Worm (Caenorhabditis elegans) whole organism, early embryonic: Measurements from ENCODE around the gene irld-51.

Source experiments
- B0310.2 ChIP-seq: sonication (generic microtip); optimal IDR thresholded peaks from 2 replicates; lab custom pipeline; 2016; ENCODE audit warnings: mild to moderate bottlenecking, missing genetic modification characterization, missing compliant biosample characterization
- F13C5.2 ChIP-seq: sonication (generic microtip); optimal IDR thresholded peaks from 2 replicates; lab custom pipeline; 2017; ENCODE audit warnings: mild to moderate bottlenecking, missing genetic modification characterization, inconsistent platforms, missing compliant biosample characterization
- aly-1 ChIP-seq: sonication (generic microtip); optimal IDR thresholded peaks from 2 replicates; lab custom pipeline; 2016; ENCODE audit warnings: missing genetic modification characterization, missing compliant biosample characterization
- ama-1 ChIP-seq: fragments of 150-350 bp; optimal IDR thresholded peaks from 2 replicates; lab custom pipeline; 2014
- ceh-13 ChIP-seq: fragments of 200-800 bp; sonication (Bioruptor generic); optimal IDR thresholded peaks from 2 replicates; lab custom pipeline; 2018; ENCODE audit warnings: mild to moderate bottlenecking, missing genetic modification characterization, missing compliant biosample characterization
- ceh-36 ChIP-seq: sonication (generic microtip); optimal IDR thresholded peaks from 2 replicates; lab custom pipeline; 2016; ENCODE audit warnings: missing genetic modification characterization, inconsistent platforms, missing compliant biosample characterization
- ets-7 ChIP-seq: sonication (generic microtip); optimal IDR thresholded peaks from 2 replicates; lab custom pipeline; 2016; ENCODE audit warnings: missing genotype, missing genetic modification characterization, missing compliant biosample characterization
- flt-1 ChIP-seq: fragments of 200-800 bp; sonication (Bioruptor generic); IDR thresholded peaks from 2 replicates; pipeline ENCODE4 v1.3.6; 2022; ENCODE audit warnings: missing genetic modification characterization, missing compliant biosample characterization
- hmbx-1 ChIP-seq: sonication (generic microtip); optimal IDR thresholded peaks from 2 replicates; lab custom pipeline; 2016; ENCODE audit warnings: mild to moderate bottlenecking, missing genetic modification characterization, missing compliant biosample characterization
- hmg-4 ChIP-seq: fragments of 200-800 bp; sonication (Bioruptor generic); optimal IDR thresholded peaks from 2 replicates; lab custom pipeline; 2018; ENCODE audit warnings: mild to moderate bottlenecking, missing genetic modification characterization, missing compliant biosample characterization
- hnd-1 ChIP-seq: sonication (generic microtip); optimal IDR thresholded peaks from 2 replicates; lab custom pipeline; 2016; ENCODE audit warnings: missing genetic modification characterization, missing compliant biosample characterization
- pes-1 ChIP-seq: fragments of 200-800 bp; sonication (Bioruptor generic); IDR thresholded peaks from 2 replicates; pipeline ENCODE4 v1.3.6; 2022; ENCODE audit warnings: missing genetic modification reagents, missing genetic modification characterization, missing compliant biosample characterization
- scrt-1 ChIP-seq: fragments of 200-800 bp; sonication (Bioruptor generic); IDR thresholded peaks from 2 replicates; pipeline ENCODE4 v1.3.6; 2022; ENCODE audit warnings: missing genetic modification characterization, missing compliant biosample characterization
- sea-1 ChIP-seq: fragments of 200-800 bp; sonication (Bioruptor generic); conservative IDR thresholded peaks from 2 replicates; pipeline ENCODE4 v1.3.6; 2022; ENCODE audit warnings: missing genetic modification characterization, missing compliant biosample characterization
- tbx-11 ChIP-seq: fragments of 200-800 bp; sonication (Bioruptor generic); IDR thresholded peaks from 2 replicates; pipeline ENCODE4 v1.3.6; 2022; ENCODE audit warnings: missing genetic modification characterization, missing compliant biosample characterization
- tbx-37 ChIP-seq: fragments of 200-800 bp; sonication (Bioruptor generic); conservative IDR thresholded peaks from 2 replicates; pipeline ENCODE4 v1.3.6; 2022; ENCODE audit warnings: missing genetic modification reagents, missing genetic modification characterization, missing compliant biosample characterization
- tra-4 ChIP-seq: sonication (generic microtip); optimal IDR thresholded peaks from 2 replicates; lab custom pipeline; 2017; ENCODE audit warnings: missing genetic modification characterization, missing compliant biosample characterization

irld-51 gene

DNA sequence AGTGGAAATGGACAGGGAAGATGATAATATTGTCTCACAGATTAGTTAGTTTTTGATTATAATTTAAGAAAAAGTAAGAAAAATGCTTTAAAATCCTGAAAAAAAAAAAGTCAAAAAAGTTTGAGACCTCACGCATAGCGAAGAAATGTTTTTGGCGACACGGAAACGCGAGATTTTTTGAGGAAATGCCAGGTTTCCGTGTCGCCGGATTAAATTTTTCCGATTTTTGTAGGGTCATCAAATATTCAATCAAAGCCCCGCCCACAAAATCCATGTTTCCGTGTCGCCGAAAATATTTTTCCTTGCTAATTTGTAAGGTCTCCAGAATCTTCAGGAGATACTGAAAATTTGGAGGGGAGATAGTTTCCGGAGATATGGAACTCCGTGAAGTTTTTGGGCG, 39.8 kb upstream of the irld-51 start:
- no peak for TF ChIP-seq ets-7
- TF ChIP-seq B0310.2 = no peak
- no peak for TF ChIP-seq ama-1
- no peak for TF ChIP-seq tbx-11 (GFP tag; lab: Robert Waterston, UW)
- TF ChIP-seq scrt-1 (GFP tag; lab: Robert Waterston, UW) = no peak
- no peak for TF ChIP-seq pes-1 (GFP tag; lab: Robert Waterston, UW)
- no peak for TF ChIP-seq flt-1
- no peak for TF ChIP-seq sea-1 (GFP tag; lab: Robert Waterston, UW)
- TF ChIP-seq F13C5.2 (tag; lab: Kevin White, UChicago) = no peak
- TF ChIP-seq hnd-1 = no peak
- TF ChIP-seq ceh-36 (tag; lab: Kevin White, UChicago) = no peak
- no peak for TF ChIP-seq tbx-37
- no peak for TF ChIP-seq tra-4 (tag; lab: Kevin White, UChicago)
- TF ChIP-seq hmg-4 (GFP tag; lab: Kevin White, UChicago) = no peak

DNA sequence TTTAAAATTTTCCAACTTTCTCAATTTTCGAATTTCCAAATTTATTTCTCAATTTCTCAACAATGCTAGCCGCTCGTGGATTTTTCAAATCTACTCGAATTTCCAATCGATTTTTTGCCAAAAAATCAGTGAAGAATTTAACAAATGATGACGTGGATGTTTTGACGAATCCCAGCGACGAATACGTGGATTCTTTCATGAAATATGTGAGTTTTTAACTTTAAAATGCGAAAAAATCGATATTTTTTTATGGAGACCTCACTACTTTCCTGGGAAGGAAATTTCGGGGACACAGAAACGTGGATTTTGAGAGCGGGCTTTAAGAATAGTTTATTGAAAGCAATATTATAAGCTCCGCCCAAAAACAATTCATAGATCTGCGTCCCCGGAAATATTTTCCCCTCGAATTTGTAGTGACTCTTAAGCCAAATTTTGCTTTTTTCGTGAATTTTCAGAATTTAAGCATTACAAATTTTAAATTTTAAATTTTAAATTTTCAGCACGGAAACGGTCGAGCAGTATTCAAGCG, 39.1 kb upstream of the irld-51 start, which contains the start of gene K08A2.2:
Gene K08A2.2 (plus strand): TSS at position 51 of the 529 bp plus-strand sequence.
- TF ChIP-seq flt-1 (no peak), pes-1 (GFP tag; lab: Robert Waterston, UW) (peak; percentile 62), tbx-37 (no peak)

DNA sequence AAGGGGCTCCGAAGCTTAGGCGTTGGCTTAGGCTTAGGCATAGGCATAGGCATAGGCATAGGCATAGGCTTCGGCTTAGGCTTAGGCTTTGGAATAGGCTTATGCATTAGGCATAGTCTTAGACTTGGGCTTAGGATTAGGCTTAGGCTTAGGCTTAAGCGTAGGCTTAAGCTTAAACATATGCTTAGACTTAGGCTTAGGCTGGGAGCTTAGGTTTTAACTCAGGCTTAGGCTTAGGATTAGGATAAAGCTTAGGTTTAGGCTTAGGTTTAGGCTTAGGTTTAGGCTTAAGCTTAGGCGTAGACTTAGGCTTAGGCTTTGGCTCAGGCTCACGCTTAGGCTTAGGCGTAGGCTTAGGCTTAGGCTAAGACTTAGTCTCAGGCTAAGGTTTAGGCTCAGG, 37.6 kb upstream of the irld-51 start:
- TF ChIP-seq tbx-37 = no peak
- TF ChIP-seq hmg-4 (GFP tag; lab: Kevin White, UChicago) = no peak
- no peak for TF ChIP-seq scrt-1 (GFP tag; lab: Robert Waterston, UW)
- TF ChIP-seq tra-4 (tag; lab: Kevin White, UChicago) = no peak
- no peak for TF ChIP-seq hnd-1
- no peak for TF ChIP-seq pes-1 (GFP tag; lab: Robert Waterston, UW)
- no peak for TF ChIP-seq tbx-11 (GFP tag; lab: Robert Waterston, UW)
- TF ChIP-seq ceh-36 (tag; lab: Kevin White, UChicago) = peak; percentile 87

DNA sequence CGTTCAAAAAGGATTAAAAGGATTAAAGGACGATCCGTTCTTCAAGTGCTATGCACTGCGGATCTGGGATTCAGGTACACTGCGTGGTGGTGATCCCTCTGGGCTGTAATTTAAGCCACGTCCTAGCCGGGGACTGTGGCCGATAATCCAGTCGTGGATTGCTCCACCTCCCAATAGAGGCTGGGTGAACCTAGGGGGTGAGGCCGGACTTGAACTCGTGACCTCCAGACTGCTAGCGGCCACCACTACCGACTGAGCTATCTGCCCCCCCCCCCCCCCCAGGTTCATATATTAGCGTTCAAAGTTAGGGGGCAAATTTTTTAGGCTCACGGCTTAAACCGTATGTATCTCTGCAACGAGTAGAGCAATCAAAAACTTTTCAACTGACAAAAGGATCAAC, 36.5 kb upstream of the irld-51 start:
- TF ChIP-seq ceh-36 (tag; lab: Kevin White, UChicago) = peak; percentile 39

DNA sequence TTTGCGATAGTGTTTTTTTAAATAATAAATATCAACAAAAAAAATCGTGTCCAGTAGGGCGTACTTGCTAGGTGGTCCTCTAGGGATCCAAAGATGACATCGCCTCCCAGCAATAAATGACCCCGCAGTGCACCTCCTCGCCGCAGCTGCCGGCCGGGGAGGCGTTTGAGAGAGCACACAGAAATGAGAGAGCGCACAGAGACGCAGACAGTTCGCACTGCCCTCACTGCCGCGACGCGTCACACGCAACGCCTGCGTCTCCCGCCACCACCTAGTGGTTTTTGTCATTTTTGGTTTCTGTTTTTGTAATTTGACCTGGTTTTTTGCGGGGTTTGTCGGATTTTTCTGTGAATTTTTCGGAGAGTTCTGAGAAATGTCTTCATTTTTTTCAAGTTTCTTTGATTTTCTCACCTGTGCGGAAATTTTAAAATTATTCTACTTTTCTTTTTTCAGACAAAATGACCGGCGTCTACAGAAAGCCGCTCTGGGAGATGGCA, 35.4 kb upstream of the irld-51 start, which contains the start of gene lido-7:
Gene lido-7 (plus strand): TSS at position 447 of the 497 bp plus-strand sequence.
- TF ChIP-seq F13C5.2 (tag; lab: Kevin White, UChicago) = no peak

DNA sequence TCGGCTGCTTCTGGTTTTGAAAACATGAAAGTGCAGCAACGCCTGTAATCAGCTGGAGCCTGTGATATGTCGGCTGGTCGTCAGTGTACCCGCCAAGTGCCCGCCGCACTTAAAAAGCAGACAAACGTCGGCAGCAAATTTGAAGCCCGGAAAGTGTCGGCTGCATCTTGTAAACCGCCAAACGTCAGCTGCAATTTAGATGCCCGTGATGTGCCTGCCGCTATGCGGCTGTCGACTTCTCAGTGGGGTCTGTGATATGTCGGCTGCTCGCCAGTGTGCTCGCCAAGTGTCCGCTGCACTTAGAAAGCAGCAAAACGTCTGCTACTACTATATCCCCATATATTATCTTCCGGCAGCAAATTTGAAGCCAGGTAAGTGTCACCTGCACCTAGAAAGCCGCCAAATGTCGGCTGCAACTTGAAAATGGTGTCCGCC, 34.6 kb upstream of the irld-51 start:
- no peak for TF ChIP-seq F13C5.2 (tag; lab: Kevin White, UChicago)
- no peak for TF ChIP-seq aly-1 (tag; lab: Kevin White, UChicago)
- no peak for TF ChIP-seq tbx-11 (GFP tag; lab: Robert Waterston, UW)
- no peak for TF ChIP-seq tra-4 (tag; lab: Kevin White, UChicago)
- no peak for TF ChIP-seq ceh-13 (GFP tag; lab: Kevin White, UChicago)
- no peak for TF ChIP-seq sea-1 (GFP tag; lab: Robert Waterston, UW)
- no peak for TF ChIP-seq hnd-1
- no peak for TF ChIP-seq tbx-37
- TF ChIP-seq hmg-4 (GFP tag; lab: Kevin White, UChicago) = no peak
- TF ChIP-seq B0310.2 = no peak
- no peak for TF ChIP-seq pes-1 (GFP tag; lab: Robert Waterston, UW)
- TF ChIP-seq ama-1 = no peak
- no peak for TF ChIP-seq scrt-1 (GFP tag; lab: Robert Waterston, UW)

DNA sequence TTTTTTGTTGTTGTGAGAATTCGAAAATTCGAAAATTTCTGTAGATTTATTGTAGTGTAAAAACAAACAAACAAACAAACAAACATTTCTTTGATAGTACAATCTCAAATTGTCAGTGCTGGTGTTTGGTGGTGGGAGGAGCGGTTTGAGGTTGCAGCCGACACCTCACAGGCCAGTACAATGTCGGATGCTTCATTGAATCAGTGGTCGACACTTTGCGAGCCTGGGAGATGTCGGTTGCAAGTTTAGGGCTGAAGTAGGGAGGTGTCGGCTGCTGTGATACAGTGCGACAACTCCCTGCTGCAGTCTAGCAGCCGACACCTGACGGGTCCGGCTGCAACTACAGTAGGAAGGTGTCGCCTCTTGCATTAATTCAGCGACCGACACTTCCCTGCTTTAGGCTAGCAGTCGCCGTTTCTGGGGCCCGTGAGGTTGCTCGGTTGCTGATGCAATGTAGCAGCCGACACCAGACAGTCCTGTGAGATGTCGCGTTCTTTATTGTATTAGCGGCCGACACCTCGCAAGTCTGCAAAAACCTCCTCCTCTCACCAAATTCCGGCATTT, 33.5 kb upstream of the irld-51 start:
- TF ChIP-seq scrt-1 (GFP tag; lab: Robert Waterston, UW) (no peak), hmbx-1 (tag; lab: Kevin White, UChicago) (no peak), ets-7 (no peak), hnd-1 (no peak), ceh-13 (GFP tag; lab: Kevin White, UChicago) (no peak)

DNA sequence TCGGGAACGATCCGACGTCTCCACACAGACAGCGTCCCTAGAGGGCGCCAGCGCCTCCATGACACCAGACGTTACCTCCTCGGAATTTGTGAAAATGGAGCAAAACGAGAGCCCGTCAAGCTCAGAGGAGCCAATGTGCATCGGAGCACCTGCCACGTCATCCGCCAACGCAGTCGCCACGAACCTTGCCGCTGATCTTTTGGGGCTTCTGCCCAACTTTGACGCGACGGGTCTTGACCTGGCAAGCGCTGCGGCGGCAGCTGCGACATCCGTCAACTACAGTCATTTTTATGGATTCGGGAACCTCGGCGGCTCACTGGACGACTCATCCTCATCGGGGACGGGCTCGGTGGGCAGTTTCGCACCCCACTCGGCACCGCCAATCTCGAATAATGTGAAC, 32.9 kb upstream of the irld-51 start:
- TF ChIP-seq hnd-1 = no peak
- TF ChIP-seq hmg-4 (GFP tag; lab: Kevin White, UChicago) = no peak
- no peak for TF ChIP-seq ets-7
- no peak for TF ChIP-seq B0310.2
- TF ChIP-seq ceh-36 (tag; lab: Kevin White, UChicago) = no peak

DNA sequence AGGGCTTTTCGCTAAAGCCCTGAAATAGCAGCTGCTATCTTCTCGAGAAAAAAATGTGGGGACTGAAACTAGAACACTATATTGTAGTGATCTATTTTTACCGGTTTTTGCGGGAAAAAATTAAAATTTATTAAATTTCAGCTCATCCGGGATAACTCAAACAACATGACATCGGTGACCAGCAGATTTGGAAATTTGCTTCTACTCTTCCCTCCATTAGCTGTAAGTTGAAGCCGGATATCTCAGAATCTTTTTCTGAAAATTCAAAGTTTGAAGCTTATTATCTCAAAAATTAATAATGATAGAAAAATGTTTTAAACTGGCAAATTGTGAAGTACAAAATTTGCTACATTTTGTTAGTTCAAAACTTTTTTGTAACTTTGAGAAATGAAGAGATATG, 31.9 kb upstream of the irld-51 start:
- TF ChIP-seq hmbx-1 (tag; lab: Kevin White, UChicago) = no peak
- TF ChIP-seq tbx-37 = no peak
- no peak for TF ChIP-seq hnd-1
- no peak for TF ChIP-seq tbx-11 (GFP tag; lab: Robert Waterston, UW)
- TF ChIP-seq aly-1 (tag; lab: Kevin White, UChicago) = no peak
- no peak for TF ChIP-seq hmg-4 (GFP tag; lab: Kevin White, UChicago)
- TF ChIP-seq ets-7 = no peak
- no peak for TF ChIP-seq tra-4 (tag; lab: Kevin White, UChicago)
- TF ChIP-seq sea-1 (GFP tag; lab: Robert Waterston, UW) = no peak
- TF ChIP-seq F13C5.2 (tag; lab: Kevin White, UChicago) = no peak
- no peak for TF ChIP-seq ceh-13 (GFP tag; lab: Kevin White, UChicago)
- no peak for TF ChIP-seq ceh-36 (tag; lab: Kevin White, UChicago)
- TF ChIP-seq scrt-1 (GFP tag; lab: Robert Waterston, UW) = no peak
- TF ChIP-seq ama-1 = no peak
- TF ChIP-seq flt-1 = no peak
